Fruit fly (Drosophila melanogaster) whole organism, pupa: ENCODE data around the gene Dnaaf4.

Experiments used
- CG10348 ChIP-seq: fragments of 200-800 bp; sonication (Bioruptor generic); IDR thresholded peaks from 2 replicates; pipeline ENCODE4 v1.3.6; 2022; ENCODE audit warnings: missing biosample characterization, missing genetic modification characterization
- CG12605 ChIP-seq: fragments of 200-800 bp; sonication (Bioruptor generic); IDR thresholded peaks from 2 replicates; pipeline ENCODE4 v1.3.6; 2022; ENCODE audit warnings: missing biosample characterization, missing genetic modification characterization
- CG13204 ChIP-seq: fragments of 200-800 bp; sonication (Bioruptor generic); optimal IDR thresholded peaks from 2 replicates; lab custom pipeline; 2018; ENCODE audit warnings: missing biosample characterization, mild to moderate bottlenecking, missing genetic modification characterization, moderate library complexity
- CG14655 ChIP-seq: fragments of 200-800 bp; sonication (Bioruptor generic); optimal IDR thresholded peaks from 3 replicates; lab custom pipeline; 2017; ENCODE audit warnings: mild to moderate bottlenecking, missing biosample characterization, missing genetic modification reagents, missing genetic modification characterization
- CG15710 ChIP-seq: fragments of 200-800 bp; sonication (Bioruptor generic); optimal IDR thresholded peaks from 2 replicates; lab custom pipeline; 2018; ENCODE audit warnings: missing biosample characterization, mild to moderate bottlenecking, missing genetic modification characterization, moderate library complexity
- CG17806 ChIP-seq: fragments of 200-800 bp; sonication (Bioruptor generic); optimal IDR thresholded peaks from 2 replicates; lab custom pipeline; 2018; ENCODE audit warnings: missing biosample characterization, mild to moderate bottlenecking, missing genetic modification characterization, moderate library complexity
- CG32121 ChIP-seq: fragments of 200-800 bp; sonication (Bioruptor generic); IDR thresholded peaks from 2 replicates; pipeline ENCODE4 v1.3.6; 2022; ENCODE audit warnings: missing biosample characterization, missing genetic modification characterization
- CG34367 ChIP-seq: fragments of 200-800 bp; sonication (Bioruptor generic); optimal IDR thresholded peaks from 2 replicates; lab custom pipeline; 2018; ENCODE audit warnings: missing biosample characterization, mild to moderate bottlenecking, missing genetic modification characterization
- CG4496 ChIP-seq: fragments of 200-800 bp; sonication (Bioruptor generic); IDR thresholded peaks from 3 replicates; pipeline ENCODE4 v1.3.6; 2022; ENCODE audit warnings: missing biosample characterization, missing genetic modification characterization
- CG8159 ChIP-seq: fragments of 200-800 bp; sonication (Bioruptor generic); optimal IDR thresholded peaks from 3 replicates; lab custom pipeline; 2018; ENCODE audit warnings: missing biosample characterization, mild to moderate bottlenecking, missing genetic modification characterization, moderate library complexity
- CG8301 ChIP-seq: fragments of 200-800 bp; sonication (Bioruptor generic); optimal IDR thresholded peaks from 2 replicates; lab custom pipeline; 2018; ENCODE audit warnings: missing biosample characterization, mild to moderate bottlenecking, missing genetic modification characterization
- CG9948 ChIP-seq: fragments of 200-800 bp; sonication (Bioruptor generic); optimal IDR thresholded peaks from 2 replicates; lab custom pipeline; 2018; ENCODE audit warnings: missing biosample characterization, mild to moderate bottlenecking, missing genetic modification characterization, moderate library complexity
- D1 ChIP-seq: fragments of 200-800 bp; sonication (Bioruptor generic); optimal IDR thresholded peaks from 2 replicates; lab custom pipeline; 2018; ENCODE audit warnings: missing biosample characterization, mild to moderate bottlenecking, missing genetic modification characterization, moderate library complexity
- EcR ChIP-seq: fragments of 200-800 bp; sonication (Bioruptor generic); optimal IDR thresholded peaks from 3 replicates; lab custom pipeline; 2019; ENCODE audit warnings: missing biosample characterization, missing genetic modification characterization, mild to moderate bottlenecking, moderate library complexity, missing genetic modification reagents
- Ets98B ChIP-seq: fragments of 200-800 bp; sonication (Bioruptor generic); IDR thresholded peaks from 2 replicates; pipeline ENCODE4 v1.3.6; 2022; ENCODE audit warnings: missing biosample characterization, missing genetic modification characterization
- Pif1A ChIP-seq: fragments of 200-800 bp; sonication (Bioruptor generic); optimal IDR thresholded peaks from 3 replicates; lab custom pipeline; 2016; ENCODE audit warnings: missing biosample characterization, missing genetic modification characterization
- Pif1B ChIP-seq: fragments of 200-800 bp; sonication (Bioruptor generic); optimal IDR thresholded peaks from 3 replicates; lab custom pipeline; 2016; ENCODE audit warnings: missing biosample characterization, missing genetic modification characterization
- Snoo ChIP-seq: fragments of 200-800 bp; sonication (Bioruptor generic); optimal IDR thresholded peaks from 3 replicates; lab custom pipeline; 2017; ENCODE audit warnings: missing biosample characterization, mild to moderate bottlenecking, missing genetic modification characterization, inconsistent platforms
- fd96Ca ChIP-seq: fragments of 200-800 bp; sonication (Bioruptor generic); IDR thresholded peaks from 3 replicates; pipeline ENCODE4 v1.3.6; 2022; ENCODE audit warnings: missing biosample characterization, missing genetic modification characterization
- gl ChIP-seq: fragments of 200-800 bp; sonication (Bioruptor generic); optimal IDR thresholded peaks from 2 replicates; lab custom pipeline; 2018; ENCODE audit warnings: missing biosample characterization, mild to moderate bottlenecking, missing genetic modification characterization
- rn ChIP-seq: fragments of 200-800 bp; sonication (Bioruptor generic); IDR thresholded peaks from 2 replicates; pipeline ENCODE4 v1.3.6; 2022; ENCODE audit warnings: missing biosample characterization, missing genetic modification characterization

Gene Dnaaf4

DNA sequence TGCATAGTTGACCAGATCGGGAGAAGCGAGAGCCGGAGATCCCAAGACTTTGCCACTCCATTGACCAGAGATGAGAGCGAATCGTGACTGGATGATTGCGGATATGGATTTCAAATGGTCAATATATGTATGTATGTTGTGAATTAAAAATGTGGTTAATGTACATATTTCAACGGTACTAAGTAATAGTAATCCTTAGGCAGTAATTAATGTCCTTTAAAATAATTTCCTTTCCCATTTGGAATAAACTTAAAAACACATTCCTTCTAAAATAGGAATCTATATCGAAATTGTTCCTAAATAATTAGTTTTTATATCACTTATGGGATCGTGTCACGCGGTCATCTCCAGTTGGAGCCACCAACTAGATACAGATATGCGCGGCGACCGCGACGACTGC is 47.6 kb downstream of the Dnaaf4 start:
- TF ChIP-seq Ets98B (GFP tag; lab: Robert Waterston, UW) (no peak), CG34367 (tag; lab: Kevin White, UChicago) (peak; percentile 54), CG8159 (peak; percentile 48), CG10348 (GFP tag; lab: Robert Waterston, UW) (no peak), Snoo (tag; lab: Kevin White, UChicago) (no peak), CG13204 (no peak), CG32121 (GFP tag; lab: Robert Waterston, UW) (no peak), CG17806 (tag; lab: Kevin White, UChicago) (peak; percentile 9), CG9948 (peak; percentile 50), fd96Ca (GFP tag; lab: Robert Waterston, UW) (no peak), CG12605 (no peak), CG14655 (peak; percentile 58), Pif1A (GFP tag; lab: Kevin White, UChicago) (peak; percentile 8), CG4496 (GFP tag; lab: Robert Waterston, UW) (no peak), CG15710 (tag; lab: Kevin White, UChicago) (peak; percentile 59), CG8301 (tag; lab: Kevin White, UChicago) (peak; percentile 62), gl (tag; lab: Kevin White, UChicago) (no peak), rn (GFP tag; lab: Robert Waterston, UW) (no peak), D1 (no peak)

DNA sequence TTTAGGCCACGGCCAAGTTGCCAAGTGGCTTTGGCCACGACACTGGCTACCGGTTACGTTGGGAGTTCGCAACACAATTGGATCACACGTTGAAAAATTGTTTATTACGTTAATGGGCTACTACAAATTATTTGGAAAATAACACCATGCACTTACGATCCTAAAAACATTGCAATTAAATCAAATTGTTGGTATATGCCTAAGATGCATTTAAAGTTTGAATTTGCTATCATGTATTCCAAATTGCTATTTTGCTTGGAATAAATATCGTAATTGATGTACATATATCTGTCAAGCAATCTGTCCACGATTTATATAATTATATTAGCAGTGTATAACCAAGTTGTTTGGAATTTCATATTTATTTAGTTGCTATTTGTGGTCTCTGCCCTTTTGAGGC is 48.6 kb downstream of the Dnaaf4 start:
- TF ChIP-seq CG10348 (GFP tag; lab: Robert Waterston, UW) (no peak), CG17806 (tag; lab: Kevin White, UChicago) (peak; percentile 40), CG8159 (peak; percentile 15), Pif1A (GFP tag; lab: Kevin White, UChicago) (no peak), CG8301 (tag; lab: Kevin White, UChicago) (peak; percentile 55), rn (GFP tag; lab: Robert Waterston, UW) (no peak), Snoo (tag; lab: Kevin White, UChicago) (no peak), CG12605 (no peak), CG4496 (GFP tag; lab: Robert Waterston, UW) (no peak), CG9948 (peak; percentile 56), EcR (no peak), Pif1B (GFP tag; lab: Kevin White, UChicago) (no peak), Ets98B (GFP tag; lab: Robert Waterston, UW) (no peak), CG15710 (tag; lab: Kevin White, UChicago) (peak; percentile 21), CG14655 (peak; percentile 66), gl (tag; lab: Kevin White, UChicago) (no peak), CG32121 (GFP tag; lab: Robert Waterston, UW) (no peak), CG13204 (no peak), fd96Ca (GFP tag; lab: Robert Waterston, UW) (no peak), CG34367 (tag; lab: Kevin White, UChicago) (peak; percentile 33), D1 (no peak)

DNA sequence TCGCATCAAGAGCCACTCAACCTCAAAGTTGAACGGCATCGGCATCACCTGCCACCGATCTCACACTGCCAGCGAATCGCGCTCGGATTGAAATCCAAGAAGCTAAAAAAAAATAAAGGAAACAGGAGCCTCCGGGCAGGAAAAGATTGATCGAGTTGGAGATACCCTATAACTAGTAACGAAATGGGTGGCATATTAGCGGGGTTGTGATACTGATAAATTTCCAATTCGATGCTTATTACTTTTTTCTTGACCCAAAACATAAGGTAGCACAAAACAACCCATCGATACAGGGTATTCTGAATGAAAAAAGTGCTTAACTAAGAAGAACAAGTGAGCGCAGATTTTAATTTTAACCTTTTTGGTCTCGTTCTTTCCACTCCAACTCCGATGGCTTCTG is 49.3 kb downstream of the Dnaaf4 start:
- TF ChIP-seq fd96Ca (GFP tag; lab: Robert Waterston, UW) = peak; percentile 61; the same call in 2 of the 3 replicates
- peak; percentile 63 for TF ChIP-seq EcR
- peak; percentile 78 for TF ChIP-seq CG15710 (tag; lab: Kevin White, UChicago)
- TF ChIP-seq CG4496 (GFP tag; lab: Robert Waterston, UW) = peak; percentile 68; the same call in 2 of the 3 replicates
- peak; percentile 79 for TF ChIP-seq CG9948
- TF ChIP-seq CG10348 (GFP tag; lab: Robert Waterston, UW) = no peak
- TF ChIP-seq CG12605 = no peak
- TF ChIP-seq D1 = peak; percentile 35
- no peak for TF ChIP-seq Ets98B (GFP tag; lab: Robert Waterston, UW)
- peak; percentile 76 for TF ChIP-seq CG14655
- peak; percentile 71 for TF ChIP-seq Pif1B (GFP tag; lab: Kevin White, UChicago)
- TF ChIP-seq Snoo (tag; lab: Kevin White, UChicago) = peak; percentile 23
- peak; percentile 78 for TF ChIP-seq CG8159
- TF ChIP-seq CG34367 (tag; lab: Kevin White, UChicago) = peak; percentile 75
- peak; percentile 67 for TF ChIP-seq CG8301 (tag; lab: Kevin White, UChicago)
- TF ChIP-seq gl (tag; lab: Kevin White, UChicago) = peak; percentile 57
- peak; percentile 23 for TF ChIP-seq CG13204
- peak; percentile 82 for TF ChIP-seq Pif1A (GFP tag; lab: Kevin White, UChicago)
- no peak for TF ChIP-seq CG32121 (GFP tag; lab: Robert Waterston, UW)
- peak; percentile 81 for TF ChIP-seq CG17806 (tag; lab: Kevin White, UChicago)
- no peak for TF ChIP-seq rn (GFP tag; lab: Robert Waterston, UW)
- TF ChIP-seq, all 21 proteins: peak for 16

DNA sequence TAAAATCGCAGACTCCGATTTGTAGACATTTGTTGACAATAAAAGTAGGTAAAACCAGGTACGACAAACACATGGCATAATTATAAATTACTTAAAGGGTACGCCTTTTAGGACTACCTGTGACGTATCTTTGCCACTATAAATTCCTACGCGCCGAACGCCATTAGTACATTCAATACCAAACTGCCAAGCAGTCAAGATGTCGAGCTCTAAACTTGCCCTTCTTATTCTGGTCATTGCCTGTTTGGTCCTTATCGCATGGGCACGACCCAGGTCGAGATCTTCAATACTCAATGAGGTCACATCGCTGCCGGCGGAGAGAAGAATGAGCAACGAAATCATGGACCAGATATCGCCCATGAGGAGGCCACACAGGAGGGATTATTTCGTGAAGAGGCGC is 50.7 kb downstream of the Dnaaf4 start, which contains the start of gene CG14915:
TSS of gene CG14915 (plus strand) at position 166 of the 400 bp plus-strand sequence.
- TF ChIP-seq CG10348 (GFP tag; lab: Robert Waterston, UW) (no peak), Pif1B (GFP tag; lab: Kevin White, UChicago) (no peak), D1 (no peak), CG8301 (tag; lab: Kevin White, UChicago) (no peak)
